Fruit fly (Drosophila melanogaster) whole organism, embryonic: ENCODE measurements around the gene Fmr1.

ENCODE experiments used
- CG10366 ChIP-seq: fragments of 200-800 bp; sonication (Bioruptor generic); IDR thresholded peaks from 2 replicates; pipeline ENCODE4 v1.3.6; 2022; ENCODE audit warnings: missing biosample characterization, missing genetic modification characterization
- CG10543 ChIP-seq: fragments of 200-800 bp; sonication (Bioruptor generic); optimal IDR thresholded peaks from 3 replicates; lab custom pipeline; 2017; ENCODE audit warnings: missing biosample characterization, mild to moderate bottlenecking, missing genetic modification characterization, moderate library complexity
- CG11093 ChIP-seq: fragments of 200-800 bp; sonication (Bioruptor generic); IDR thresholded peaks from 3 replicates; pipeline ENCODE4 v1.3.6; 2022; ENCODE audit warnings: missing biosample characterization, missing genetic modification characterization
- CG11456 ChIP-seq: fragments of 200-800 bp; sonication (Bioruptor generic); IDR thresholded peaks from 3 replicates; pipeline ENCODE4 v1.3.6; 2022; ENCODE audit warnings: missing biosample characterization, missing genetic modification characterization
- CG12299 ChIP-seq: fragments of 200-800 bp; sonication (Bioruptor generic); optimal IDR thresholded peaks from 2 replicates; lab custom pipeline; 2018; ENCODE audit warnings: missing biosample characterization, mild to moderate bottlenecking, missing genetic modification characterization
- CG12769 ChIP-seq: fragments of 200-800 bp; sonication (Bioruptor generic); optimal IDR thresholded peaks from 2 replicates; lab custom pipeline; 2019; ENCODE audit warnings: missing biosample characterization, mild to moderate bottlenecking, missing genetic modification characterization, moderate library complexity
- CG13894 ChIP-seq: fragments of 200-800 bp; sonication (Bioruptor generic); optimal IDR thresholded peaks from 3 replicates; lab custom pipeline; 2018; ENCODE audit warnings: missing biosample characterization, mild to moderate bottlenecking, missing genetic modification characterization, moderate library complexity
- CG14014 ChIP-seq: fragments of 200-800 bp; sonication (Bioruptor generic); IDR thresholded peaks from 2 replicates; pipeline ENCODE4 v1.3.6; 2022; ENCODE audit warnings: missing biosample characterization, missing genetic modification characterization
- CG14050 ChIP-seq: fragments of 200-800 bp; sonication (Bioruptor generic); IDR thresholded peaks from 3 replicates; pipeline ENCODE4 v1.3.6; 2022; ENCODE audit warnings: missing biosample characterization, missing genetic modification characterization
- CG14441 ChIP-seq: fragments of 200-800 bp; sonication (Bioruptor generic); IDR thresholded peaks from 2 replicates; pipeline ENCODE4 v1.3.6; 2022; ENCODE audit warnings: missing biosample characterization, missing genetic modification characterization
- CG17328 ChIP-seq: fragments of 200-800 bp; sonication (Bioruptor generic); IDR thresholded peaks from 2 replicates; pipeline ENCODE4 v1.3.6; 2022; ENCODE audit warnings: missing biosample characterization, missing genetic modification characterization
- CG17385 ChIP-seq: fragments of 200-800 bp; sonication (Bioruptor generic); optimal IDR thresholded peaks from 3 replicates; lab custom pipeline; 2018; ENCODE audit warnings: missing biosample characterization, mild to moderate bottlenecking, missing genetic modification characterization
- CG17568 ChIP-seq: fragments of 200-800 bp; sonication (Bioruptor generic); optimal IDR thresholded peaks from 2 replicates; lab custom pipeline; 2018; ENCODE audit warnings: missing biosample characterization, mild to moderate bottlenecking, missing genetic modification characterization, moderate library complexity
- CG17912 ChIP-seq: fragments of 200-800 bp; sonication (Bioruptor generic); optimal IDR thresholded peaks from 2 replicates; lab custom pipeline; 2018; ENCODE audit warnings: missing biosample characterization, mild to moderate bottlenecking, missing genetic modification characterization
- CG18599 ChIP-seq: fragments of 200-800 bp; sonication (Bioruptor generic); optimal IDR thresholded peaks from 3 replicates; lab custom pipeline; 2017; ENCODE audit warnings: missing biosample characterization, missing genetic modification characterization, mild to moderate bottlenecking, moderate library complexity, missing genetic modification reagents
- CG2116 ChIP-seq: fragments of 200-800 bp; sonication (Bioruptor generic); optimal IDR thresholded peaks from 3 replicates; lab custom pipeline; 2018; ENCODE audit warnings: missing biosample characterization, mild to moderate bottlenecking, missing genetic modification characterization
- CG2202 ChIP-seq: fragments of 200-800 bp; sonication (Bioruptor generic); optimal IDR thresholded peaks from 2 replicates; lab custom pipeline; 2018; ENCODE audit warnings: missing biosample characterization, mild to moderate bottlenecking, missing genetic modification characterization
- CG34376 ChIP-seq: fragments of 200-800 bp; sonication (Bioruptor generic); optimal IDR thresholded peaks from 2 replicates; lab custom pipeline; 2018; ENCODE audit warnings: missing biosample characterization, mild to moderate bottlenecking, missing genetic modification characterization
- CG6813 ChIP-seq: fragments of 200-800 bp; sonication (Bioruptor generic); optimal IDR thresholded peaks from 2 replicates; lab custom pipeline; 2017; ENCODE audit warnings: missing biosample characterization, missing genetic modification characterization, mild to moderate bottlenecking, moderate library complexity, missing genetic modification reagents
- CG7839 ChIP-seq: fragments of 200-800 bp; sonication (Bioruptor generic); optimal IDR thresholded peaks from 3 replicates; lab custom pipeline; 2018; ENCODE audit warnings: missing biosample characterization, mild to moderate bottlenecking, missing genetic modification characterization, moderate library complexity
- CG7928 ChIP-seq: fragments of 200-800 bp; sonication (Bioruptor generic); optimal IDR thresholded peaks from 2 replicates; lab custom pipeline; 2017; ENCODE audit warnings: missing biosample characterization, mild to moderate bottlenecking, missing genetic modification characterization
- Chrac-16 ChIP-seq: fragments of 200-800 bp; sonication (Bioruptor generic); optimal IDR thresholded peaks from 3 replicates; lab custom pipeline; 2016; ENCODE audit warnings: missing biosample characterization, missing genetic modification characterization
- D ChIP-seq, 2 experiments: fragments of 200-800 bp in 1 of 2; fragments of >200 bp in 1 of 2; sonication (Bioruptor generic) in 1 of 2; optimal IDR thresholded peaks; 2 replicates in 1 of 2; 3 replicates in 1 of 2; lab custom pipeline; 2017; ENCODE audit warnings: mild to moderate bottlenecking in 1 of 2, missing biosample characterization in 1 of 2, missing genetic modification characterization in 1 of 2, missing genetic modification reagents in 1 of 2
- Fer1 ChIP-seq: fragments of 200-800 bp; sonication (Bioruptor generic); optimal IDR thresholded peaks from 2 replicates; lab custom pipeline; 2017; ENCODE audit warnings: missing biosample characterization, mild to moderate bottlenecking, missing genetic modification characterization
- H2.0 ChIP-seq: fragments of 200-800 bp; sonication (Bioruptor generic); IDR thresholded peaks from 2 replicates; pipeline ENCODE4 v1.3.6; 2022; ENCODE audit warnings: missing biosample characterization, missing genetic modification characterization
- HmgZ ChIP-seq: fragments of 200-800 bp; sonication (Bioruptor generic); optimal IDR thresholded peaks from 2 replicates; lab custom pipeline; 2018; ENCODE audit warnings: missing biosample characterization, mild to moderate bottlenecking, missing genetic modification characterization
- Nf-YA ChIP-seq: fragments of 200-800 bp; sonication (Bioruptor generic); IDR thresholded peaks from 2 replicates; pipeline ENCODE4 v1.3.6; 2022; ENCODE audit warnings: missing biosample characterization, missing genetic modification characterization
- Oaz ChIP-seq: fragments of 200-800 bp; sonication (Bioruptor generic); IDR thresholded peaks from 2 replicates; pipeline ENCODE4 v1.3.6; 2022; ENCODE audit warnings: missing biosample characterization, missing genetic modification characterization
- Poxn ChIP-seq: fragments of 200-800 bp; sonication (Bioruptor generic); IDR thresholded peaks from 2 replicates; pipeline ENCODE4 v1.3.6; 2022; ENCODE audit warnings: missing biosample characterization, missing genetic modification characterization
- Ptx1 ChIP-seq: fragments of 200-800 bp; sonication (Bioruptor generic); IDR thresholded peaks from 2 replicates; pipeline ENCODE4 v1.3.6; 2022; ENCODE audit warnings: missing biosample characterization, missing genetic modification characterization
- Rfx ChIP-seq: fragments of 200-800 bp; sonication (Bioruptor generic); IDR thresholded peaks from 2 replicates; pipeline ENCODE4 v1.3.6; 2022; ENCODE audit warnings: missing biosample characterization, missing genetic modification characterization
- aop ChIP-seq: fragments of 200-800 bp; sonication (Bioruptor generic); IDR thresholded peaks from 2 replicates; pipeline ENCODE4 v1.3.6; 2022; ENCODE audit warnings: missing biosample characterization, missing genetic modification characterization
- ase ChIP-seq: fragments of 200-800 bp; sonication (Bioruptor generic); IDR thresholded peaks from 3 replicates; pipeline ENCODE4 v1.3.6; 2022; ENCODE audit warnings: missing biosample characterization, missing genetic modification characterization
- chif ChIP-seq, 2 experiments: fragments of 200-800 bp; sonication (Bioruptor generic); optimal IDR thresholded peaks; 3 replicates each; lab custom pipeline; 2016; ENCODE audit warnings: missing biosample characterization in 2 of 2, missing genetic modification characterization in 2 of 2
- chm ChIP-seq: fragments of 200-800 bp; sonication (Bioruptor generic); IDR thresholded peaks from 2 replicates; pipeline ENCODE4 v1.3.6; 2022; ENCODE audit warnings: missing biosample characterization, missing genetic modification characterization
- ci ChIP-seq: fragments of 200-800 bp; sonication (Bioruptor generic); IDR thresholded peaks from 3 replicates; pipeline ENCODE4 v1.3.6; 2022; ENCODE audit warnings: missing biosample characterization, missing genetic modification characterization
- crol ChIP-seq: fragments of 200-800 bp; sonication (Bioruptor generic); IDR thresholded peaks from 2 replicates; pipeline ENCODE4 v1.3.6; 2022; ENCODE audit warnings: missing biosample characterization, missing genetic modification characterization
- ftz-f1 ChIP-seq: fragments of 200-800 bp; sonication (Bioruptor generic); optimal IDR thresholded peaks from 2 replicates; lab custom pipeline; 2016; ENCODE audit warnings: missing biosample characterization, missing genetic modification characterization
- fu2 ChIP-seq: fragments of 200-800 bp; sonication (Bioruptor generic); optimal IDR thresholded peaks from 2 replicates; lab custom pipeline; 2016; ENCODE audit warnings: missing biosample characterization, missing genetic modification characterization
- gce ChIP-seq: fragments of 200-800 bp; sonication (Bioruptor generic); IDR thresholded peaks from 3 replicates; pipeline ENCODE4 v1.3.6; 2022; ENCODE audit warnings: missing biosample characterization, missing genetic modification characterization
- hbn ChIP-seq: fragments of 200-800 bp; sonication (Bioruptor generic); IDR thresholded peaks from 2 replicates; pipeline ENCODE4 v1.3.6; 2022; ENCODE audit warnings: missing biosample characterization, missing genetic modification characterization; ENCODE audit not compliant: partially characterized antibody
- lmd ChIP-seq: fragments of 200-800 bp; sonication (Bioruptor generic); IDR thresholded peaks from 2 replicates; pipeline ENCODE4 v1.3.6; 2022; ENCODE audit warnings: missing biosample characterization, missing genetic modification characterization
- luna ChIP-seq: fragments of 200-800 bp; sonication (Bioruptor generic); optimal IDR thresholded peaks from 2 replicates; lab custom pipeline; 2016; ENCODE audit warnings: missing biosample characterization, missing genetic modification characterization
- org-1 ChIP-seq: fragments of 200-800 bp; sonication (Bioruptor generic); optimal IDR thresholded peaks from 2 replicates; lab custom pipeline; 2017; ENCODE audit warnings: missing biosample characterization, missing genetic modification characterization
- phol ChIP-seq: fragments of 200-800 bp; sonication (Bioruptor generic); optimal IDR thresholded peaks from 3 replicates; lab custom pipeline; 2018; ENCODE audit warnings: missing biosample characterization, mild to moderate bottlenecking, missing genetic modification characterization, moderate library complexity
- sens ChIP-seq: fragments of 200-800 bp; sonication (Bioruptor generic); peaks from one replicate; lab custom pipeline; 2016; ENCODE audit warnings: missing biosample characterization, missing genetic modification characterization

The Fmr1 gene

DNA sequence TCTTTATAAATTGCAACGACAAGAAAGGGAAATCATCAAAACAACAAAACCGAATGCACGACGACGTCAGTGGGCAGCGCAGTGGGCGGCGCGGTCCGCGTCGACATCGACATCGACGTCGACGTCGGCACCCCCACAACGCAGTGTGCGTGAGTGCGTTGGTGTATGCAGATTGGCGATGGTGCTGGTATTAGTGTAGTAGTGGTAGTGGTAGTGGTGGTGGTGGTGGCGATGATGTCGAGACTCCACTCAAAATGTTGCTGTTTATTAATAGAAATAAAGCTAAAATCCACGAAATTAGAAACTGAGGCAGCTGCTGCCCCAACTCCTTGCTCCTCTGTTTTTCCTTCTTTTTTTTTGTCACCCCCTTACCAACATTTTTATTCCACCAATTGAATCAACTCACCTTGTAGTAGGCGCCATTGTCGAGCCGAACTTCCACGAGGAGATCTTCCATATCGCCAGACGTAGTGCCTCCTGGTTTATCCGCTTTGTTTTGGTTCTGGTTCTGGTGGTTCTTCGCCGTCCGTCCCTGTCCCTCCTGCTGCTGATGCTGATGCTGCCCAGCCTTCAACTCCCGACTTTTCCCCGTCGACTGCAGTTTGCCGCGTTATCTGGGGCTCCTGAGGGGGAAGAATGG is 1.5 kb downstream of the Fmr1 start (continued):
- TF ChIP-seq CG17568 (GFP tag; lab: Kevin White, UChicago) = no peak
- TF ChIP-seq CG14441 (GFP tag; lab: Robert Waterston, UW) = no peak
- TF ChIP-seq CG17385 (GFP tag; lab: Kevin White, UChicago) = peak; percentile 37
- no peak for TF ChIP-seq CG12299 (tag; lab: Kevin White, UChicago)
- no peak for TF ChIP-seq H2.0 (GFP tag; lab: Robert Waterston, UW)

- TF ChIP-seq CG11093 (GFP tag; lab: Robert Waterston, UW) (no peak), crol (GFP tag; lab: Robert Waterston, UW) (0 out of 2 replicates have a peak, but pooled peaks have one; percentile 22), sens (GFP tag; lab: Kevin White, UChicago) (peak; percentile 64), CG34376 (no peak), CG14050 (GFP tag; lab: Robert Waterston, UW) (no peak), Chrac-16 (GFP tag; lab: Kevin White, UChicago) (no peak), CG14014 (no peak), Oaz (GFP tag; lab: Robert Waterston, UW) (no peak), CG11456 (GFP tag; lab: Robert Waterston, UW) (no peak), ci (GFP tag; lab: Robert Waterston, UW) (0 out of 3 replicates have a peak, but pooled peaks have one; percentile 15), aop (GFP tag; lab: Robert Waterston, UW) (no peak), CG13894 (tag; lab: Kevin White, UChicago) (no peak), luna (GFP tag; lab: Kevin White, UChicago) (no peak), lmd (GFP tag; lab: Robert Waterston, UW) (no peak), CG12769 (peak; percentile 58), CG6813 (GFP tag; lab: Kevin White, UChicago) (no peak), HmgZ (no peak), CG2116 (GFP tag; lab: Kevin White, UChicago) (no peak), CG18599 (GFP tag; lab: Kevin White, UChicago) (no peak), Nf-YA (GFP tag; lab: Robert Waterston, UW) (no peak)
Observed at dm6 chr3R:10106796-10107195, 3.1 kb downstream of the Fmr1 start.

dm6 chr3R:10100498-10101196 is 9.3 kb downstream of the Fmr1 start:
- TF ChIP-seq CG17328 (GFP tag; lab: Robert Waterston, UW) = no peak
- no peak for TF ChIP-seq fu2
- peak; percentile 45; the same call in 1 of the 3 replicates for TF ChIP-seq ase (GFP tag; lab: Robert Waterston, UW)
- TF ChIP-seq Poxn (GFP tag; lab: Robert Waterston, UW) = no peak
- TF ChIP-seq CG10366 (GFP tag; lab: Robert Waterston, UW) = 0 out of 2 replicates have a peak, but pooled peaks have one; percentile 14
- TF ChIP-seq D (optimal IDR thresholded peaks at IDR 0.05; lab: Kevin White, UChicago) = no peak
- TF ChIP-seq D (GFP tag; optimal IDR thresholded peaks at IDR 0.05; lab: Kevin White, UChicago) = no peak
- peak; percentile 45 for TF ChIP-seq CG7839 (tag; lab: Kevin White, UChicago)
- TF ChIP-seq chif (GFP tag; optimal IDR thresholded peaks at IDR 0.05; lab: Kevin White, UChicago) = no peak
- TF ChIP-seq ftz-f1 (GFP tag; lab: Kevin White, UChicago) = peak; percentile 63
- TF ChIP-seq CG17912 (GFP tag; lab: Kevin White, UChicago) = peak; percentile 45
- peak; percentile 80 for TF ChIP-seq Rfx (GFP tag; lab: Robert Waterston, UW)
- TF ChIP-seq gce (GFP tag; lab: Robert Waterston, UW) = peak; percentile 41; the same call in 1 of the 3 replicates
- peak; percentile 0 for TF ChIP-seq phol
- peak; percentile 65 for TF ChIP-seq Fer1
- peak; percentile 59 for TF ChIP-seq Ptx1 (GFP tag; lab: Robert Waterston, UW)
- TF ChIP-seq CG7928 (GFP tag; lab: Kevin White, UChicago) = no peak
- TF ChIP-seq hbn (GFP tag; lab: Robert Waterston, UW) = 0 out of 2 replicates have a peak, but pooled peaks have one; percentile 17
- 0 out of 2 replicates have a peak, but pooled peaks have one; percentile 59 for TF ChIP-seq chm (GFP tag; lab: Robert Waterston, UW)
- no peak for TF ChIP-seq CG2202 (tag; lab: Kevin White, UChicago)
- peak; percentile 6 for TF ChIP-seq CG10543
- peak; percentile 15 for TF ChIP-seq org-1 (GFP tag; lab: Kevin White, UChicago)
